Worm (Caenorhabditis elegans) whole organism, mixed stage, embryonic: ENCODE measurements around the gene F22F7.11.

Experiments used
- M03D4.4 ChIP-seq: sonication (generic microtip); optimal IDR thresholded peaks from 2 replicates; lab custom pipeline; 2017; ENCODE audit warnings: mild to moderate bottlenecking, missing genetic modification characterization, missing compliant biosample characterization
- bed-3 ChIP-seq: fragments of 200-800 bp; sonication (Bioruptor generic); optimal IDR thresholded peaks from 3 replicates; lab custom pipeline; 2018; ENCODE audit warnings: mild to moderate bottlenecking, missing genetic modification characterization, moderate library complexity, missing compliant biosample characterization
- ceh-39 ChIP-seq: fragments of 150-350 bp; optimal IDR thresholded peaks from 2 replicates; lab custom pipeline; 2014; ENCODE audit warnings: missing biosample characterization, missing genetic modification characterization
- ceh-43 ChIP-seq: fragments of 200-800 bp; sonication (Bioruptor generic); optimal IDR thresholded peaks from 2 replicates; lab custom pipeline; 2018; ENCODE audit warnings: mild to moderate bottlenecking, missing genetic modification characterization, moderate library complexity, missing compliant biosample characterization
- ceh-83 ChIP-seq: fragments of 200-800 bp; sonication (Bioruptor generic); optimal IDR thresholded peaks from 2 replicates; lab custom pipeline; 2018; ENCODE audit warnings: mild to moderate bottlenecking, missing genetic modification characterization, missing compliant biosample characterization
- ces-1 ChIP-seq: fragments of 150-350 bp; optimal IDR thresholded peaks from 2 replicates; lab custom pipeline; 2014; ENCODE audit warnings: missing biosample characterization, missing genetic modification reagents, missing genetic modification characterization
- cnd-1 ChIP-seq: fragments of 200-800 bp; sonication (Bioruptor generic); optimal IDR thresholded peaks from 2 replicates; lab custom pipeline; 2018; ENCODE audit warnings: mild to moderate bottlenecking, missing genetic modification characterization, missing compliant biosample characterization
- drap-1 ChIP-seq: fragments of 200-800 bp; sonication (Bioruptor generic); optimal IDR thresholded peaks from 3 replicates; lab custom pipeline; 2018; ENCODE audit warnings: mild to moderate bottlenecking, missing genetic modification characterization, missing compliant biosample characterization
- elt-1 ChIP-seq: sonication (generic microtip); optimal IDR thresholded peaks from 2 replicates; lab custom pipeline; 2017; ENCODE audit warnings: missing genetic modification characterization, mild to moderate bottlenecking, missing compliant biosample characterization, antibody characterized with exemption, moderate library complexity, borderline replicate concordance; ENCODE audit not compliant: insufficient read depth
- elt-3 ChIP-seq: fragments of 150-350 bp; optimal IDR thresholded peaks from 2 replicates; lab custom pipeline; 2014; ENCODE audit warnings: missing biosample characterization, missing genetic modification characterization
- ham-2 ChIP-seq: fragments of 200-800 bp; sonication (Bioruptor generic); optimal IDR thresholded peaks from 2 replicates; lab custom pipeline; 2018; ENCODE audit warnings: mild to moderate bottlenecking, missing genetic modification characterization, missing compliant biosample characterization
- hlh-1 ChIP-seq: fragments of 150-350 bp; optimal IDR thresholded peaks from 2 replicates; lab custom pipeline; 2014; ENCODE audit warnings: missing biosample characterization, missing genetic modification reagents, missing genetic modification characterization
- lin-13 ChIP-seq: fragments of 150-350 bp; optimal IDR thresholded peaks from 2 replicates; lab custom pipeline; 2014; ENCODE audit warnings: missing biosample characterization, missing genetic modification characterization
- lin-32 ChIP-seq: fragments of 200-800 bp; sonication (Bioruptor generic); optimal IDR thresholded peaks from 2 replicates; lab custom pipeline; 2018; ENCODE audit warnings: mild to moderate bottlenecking, missing genetic modification characterization, missing compliant biosample characterization
- lsy-2 ChIP-seq: fragments of 150-350 bp; optimal IDR thresholded peaks from 2 replicates; lab custom pipeline; 2014; ENCODE audit warnings: missing biosample characterization, missing genetic modification characterization
- mab-5 ChIP-seq: fragments of 150-350 bp; optimal IDR thresholded peaks from 2 replicates; lab custom pipeline; 2014; ENCODE audit warnings: missing biosample characterization, missing genetic modification characterization
- mep-1 ChIP-seq: fragments of 150-350 bp; optimal IDR thresholded peaks from 2 replicates; lab custom pipeline; 2017; ENCODE audit warnings: missing biosample characterization, missing genetic modification reagents, missing genetic modification characterization, inconsistent platforms
- mls-2 ChIP-seq: sonication (generic microtip); optimal IDR thresholded peaks from 2 replicates; lab custom pipeline; 2016; ENCODE audit warnings: mild to moderate bottlenecking, missing genetic modification characterization, moderate library complexity, missing compliant biosample characterization
- nhr-2 ChIP-seq: fragments of 150-350 bp; optimal IDR thresholded peaks from 2 replicates; lab custom pipeline; 2014; ENCODE audit warnings: missing biosample characterization, missing genetic modification characterization
- nhr-237 ChIP-seq: fragments of 150-350 bp; optimal IDR thresholded peaks from 2 replicates; lab custom pipeline; 2014; ENCODE audit warnings: missing biosample characterization, missing genetic modification characterization
- nhr-28 ChIP-seq: fragments of 150-350 bp; optimal IDR thresholded peaks from 2 replicates; lab custom pipeline; 2014; ENCODE audit warnings: missing biosample characterization, missing genetic modification characterization
- nhr-76 ChIP-seq: sonication (generic microtip); optimal IDR thresholded peaks from 2 replicates; lab custom pipeline; 2017; ENCODE audit warnings: missing biosample characterization, missing genetic modification characterization
- pha-4 ChIP-seq: fragments of 150-350 bp; optimal IDR thresholded peaks from 2 replicates; lab custom pipeline; 2018; ENCODE audit warnings: missing biosample characterization, missing genetic modification reagents, missing genetic modification characterization
- sem-2 ChIP-seq: fragments of 200-800 bp; sonication (Bioruptor generic); optimal IDR thresholded peaks from 2 replicates; lab custom pipeline; 2018; ENCODE audit warnings: mild to moderate bottlenecking, missing genetic modification characterization, missing compliant biosample characterization
- sptf-1 ChIP-seq: sonication (generic microtip); optimal IDR thresholded peaks from 2 replicates; lab custom pipeline; 2017; ENCODE audit warnings: mild to moderate bottlenecking, missing genetic modification characterization, moderate library complexity, missing compliant biosample characterization
- tbx-8 ChIP-seq: fragments of 200-800 bp; sonication (Bioruptor generic); optimal IDR thresholded peaks from 2 replicates; lab custom pipeline; 2018; ENCODE audit warnings: mild to moderate bottlenecking, missing genetic modification characterization, moderate library complexity, missing compliant biosample characterization
- unc-120 ChIP-seq: sonication (generic microtip); optimal IDR thresholded peaks from 2 replicates; lab custom pipeline; 2017; ENCODE audit warnings: missing genetic modification characterization, missing compliant biosample characterization; ENCODE audit not compliant: poor library complexity, severe bottlenecking
- unc-39 ChIP-seq: fragments of 150-350 bp; optimal IDR thresholded peaks from 2 replicates; lab custom pipeline; 2014; ENCODE audit warnings: missing biosample characterization, missing genetic modification characterization
- ztf-11 ChIP-seq: fragments of 150-350 bp; optimal IDR thresholded peaks from 2 replicates; lab custom pipeline; 2014; ENCODE audit warnings: missing biosample characterization, missing genetic modification characterization

The F22F7.11 gene

ce11 chrV:2132675-2133074 lies 13.0 kb downstream of the F22F7.11 start:
- TF ChIP-seq cnd-1 (tag; lab: Kevin White, UChicago) (no peak), ceh-43 (GFP tag; lab: Kevin White, UChicago) (no peak), ces-1 (no peak), elt-3 (tag; lab: Kevin White, UChicago) (no peak), pha-4 (no peak), nhr-2 (no peak), bed-3 (GFP tag; lab: Kevin White, UChicago) (no peak), lin-32 (no peak), hlh-1 (no peak), tbx-8 (no peak), unc-39 (no peak), mep-1 (tag; lab: Kevin White, UChicago) (no peak), drap-1 (GFP tag; lab: Kevin White, UChicago) (no peak), ham-2 (no peak), M03D4.4 (tag; lab: Kevin White, UChicago) (no peak), unc-120 (tag; lab: Kevin White, UChicago) (no peak), ztf-11 (tag; lab: Kevin White, UChicago) (no peak), nhr-76 (tag; lab: Kevin White, UChicago) (no peak), lin-13 (no peak), mab-5 (no peak)
- TF ChIP-seq, all 35 proteins: peak for 0

- TF ChIP-seq nhr-237 (tag; lab: Kevin White, UChicago): peak; percentile 20
- TF ChIP-seq bed-3 (GFP tag; lab: Kevin White, UChicago): no peak
- TF ChIP-seq mep-1 (tag; lab: Kevin White, UChicago): peak; percentile 4
- TF ChIP-seq ces-1: peak; percentile 4
- no peak for TF ChIP-seq ceh-39 (tag; lab: Kevin White, UChicago)
Observed at ce11 chrV:2133512-2133911, 13.9 kb downstream of the F22F7.11 start.

DNA sequence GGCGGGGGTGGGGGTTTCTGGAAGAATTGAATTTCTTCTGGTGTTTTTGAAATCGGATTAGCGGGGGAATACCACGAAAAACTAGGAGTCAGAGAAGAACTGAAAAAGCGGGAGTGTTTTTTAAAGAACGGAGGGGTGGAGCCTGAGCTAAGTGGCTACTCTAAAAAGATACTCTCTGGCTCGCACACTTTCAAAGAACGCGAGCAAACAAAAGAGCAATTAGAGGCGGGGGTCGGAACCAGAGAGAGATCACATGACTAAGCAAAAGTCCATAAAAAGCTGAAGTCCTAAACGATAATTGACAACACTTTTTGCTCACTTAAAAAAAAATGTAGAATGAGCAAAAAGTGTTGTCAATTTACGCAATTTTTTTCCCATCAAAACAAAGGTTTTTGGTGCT lies 14.7 kb downstream of the F22F7.11 start:
- no peak for TF ChIP-seq M03D4.4 (tag; lab: Kevin White, UChicago)
- TF ChIP-seq ham-2: no peak
- no peak for TF ChIP-seq ceh-83 (GFP tag; lab: Kevin White, UChicago)

ce11 chrV:2135323-2135722 lies 15.7 kb downstream of the F22F7.11 start:
- TF ChIP-seq sptf-1 (peak; percentile 8), ztf-11 (tag; lab: Kevin White, UChicago) (no peak), unc-120 (tag; lab: Kevin White, UChicago) (peak; percentile 34)

DNA sequence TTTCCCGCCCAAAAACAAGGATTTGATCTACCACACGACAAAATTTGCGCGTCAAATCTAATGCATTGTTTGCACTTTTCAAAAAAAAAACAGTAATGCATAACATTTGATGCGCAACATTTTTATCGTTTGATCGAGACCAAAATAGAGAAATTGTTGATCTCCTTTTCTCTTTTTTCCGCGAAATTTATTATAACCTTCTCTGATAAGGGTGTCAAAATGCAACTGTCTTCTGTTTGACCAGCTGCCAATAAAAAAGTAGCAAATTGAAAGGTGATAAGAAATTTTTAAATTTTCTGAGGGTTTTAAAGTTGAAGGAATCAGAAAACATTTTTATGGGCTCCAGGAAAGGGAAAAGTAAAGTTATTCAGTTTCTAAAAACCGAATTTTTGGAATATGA lies 17.4 kb downstream of the F22F7.11 start:
- no peak for TF ChIP-seq elt-1 (tag; lab: Kevin White, UChicago)
- TF ChIP-seq ceh-39 (tag; lab: Kevin White, UChicago): no peak
- no peak for TF ChIP-seq lsy-2 (tag; lab: Kevin White, UChicago)
- TF ChIP-seq nhr-237 (tag; lab: Kevin White, UChicago): no peak
- TF ChIP-seq, all 35 proteins: peak for 0

- no peak for TF ChIP-seq mls-2 (tag; lab: Kevin White, UChicago)
- no peak for TF ChIP-seq ceh-83 (GFP tag; lab: Kevin White, UChicago)
- TF ChIP-seq M03D4.4 (tag; lab: Kevin White, UChicago): no peak
- TF ChIP-seq mab-5: no peak
- no peak for TF ChIP-seq tbx-8
- TF ChIP-seq nhr-28 (tag; lab: Kevin White, UChicago): no peak
- TF ChIP-seq drap-1 (GFP tag; lab: Kevin White, UChicago): no peak
- TF ChIP-seq unc-120 (tag; lab: Kevin White, UChicago): no peak
- no peak for TF ChIP-seq pha-4
- no peak for TF ChIP-seq elt-3 (tag; lab: Kevin White, UChicago)
- no peak for TF ChIP-seq sem-2 (GFP tag; lab: Kevin White, UChicago)
- TF ChIP-seq nhr-2: no peak
Observed at ce11 chrV:2138287-2138686, 18.7 kb downstream of the F22F7.11 start.
